Worm (Caenorhabditis elegans) whole organism, L1 larva: Measurements from ENCODE around the gene deb-1.
A peak's percentile ranks its signal among the peaks of the same experiment; 100 is the strongest.

Experiments
- C04F5.9 ChIP-seq: sonication (generic microtip); optimal IDR thresholded peaks from 2 replicates; lab custom pipeline; 2016; ENCODE audit warnings: missing genetic modification characterization, missing compliant biosample characterization
- C16A3.4 ChIP-seq: fragments of 150-350 bp; optimal IDR thresholded peaks from 2 replicates; lab custom pipeline; 2014; ENCODE audit warnings: missing biosample characterization, missing genetic modification characterization
- C34B4.2 ChIP-seq: sonication (generic microtip); optimal IDR thresholded peaks from 2 replicates; lab custom pipeline; 2017; ENCODE audit warnings: mild to moderate bottlenecking, missing genetic modification characterization, missing compliant biosample characterization
- F16B12.6 ChIP-seq: fragments of 150-350 bp; optimal IDR thresholded peaks from 2 replicates; lab custom pipeline; 2014; ENCODE audit warnings: missing biosample characterization, missing genetic modification characterization
- Y116A8C.19 ChIP-seq: sonication (generic microtip); optimal IDR thresholded peaks from 2 replicates; lab custom pipeline; 2016; ENCODE audit warnings: missing compliant biosample characterization, missing genetic modification characterization, borderline replicate concordance
- aha-1 ChIP-seq: fragments of 150-350 bp; optimal IDR thresholded peaks from 2 replicates; lab custom pipeline; 2014; ENCODE audit warnings: missing biosample characterization, missing genetic modification characterization
- aly-2 ChIP-seq: fragments of 150-350 bp; optimal IDR thresholded peaks from 2 replicates; lab custom pipeline; 2014; ENCODE audit warnings: missing biosample characterization, missing genetic modification characterization
- ama-1 ChIP-seq: fragments of 150-350 bp; optimal IDR thresholded peaks from 2 replicates; lab custom pipeline; 2014
- blmp-1 ChIP-seq: fragments of 150-350 bp; optimal IDR thresholded peaks from 2 replicates; lab custom pipeline; 2014; ENCODE audit warnings: missing biosample characterization, missing genetic modification characterization
- ceh-63 ChIP-seq: fragments of 200-800 bp; sonication (Bioruptor generic); optimal IDR thresholded peaks from 2 replicates; lab custom pipeline; 2018; ENCODE audit warnings: mild to moderate bottlenecking, missing genetic modification characterization, missing compliant biosample characterization
- ceh-8 ChIP-seq: fragments of 200-800 bp; sonication (Bioruptor generic); optimal IDR thresholded peaks from 2 replicates; lab custom pipeline; 2018; ENCODE audit warnings: mild to moderate bottlenecking, missing genetic modification characterization, moderate library complexity, missing compliant biosample characterization
- ceh-82 ChIP-seq, 3 experiments: fragments of 150-350 bp in 1 of 3; sonication (generic microtip) in 2 of 3; optimal IDR thresholded peaks; 2 replicates each; lab custom pipeline; 2014 to 2017; ENCODE audit warnings: missing biosample characterization in 3 of 3, missing genetic modification characterization in 3 of 3
- ceh-88 ChIP-seq: fragments of 200-800 bp; sonication (Bioruptor generic); IDR thresholded peaks from 2 replicates; pipeline ENCODE4 v1.3.6; 2022; ENCODE audit warnings: missing genetic modification characterization, missing compliant biosample characterization
- dpl-1 ChIP-seq, 3 experiments: fragments of 150-350 bp in 2 of 3; sonication (generic microtip) in 1 of 3; optimal IDR thresholded peaks; 2 replicates each; lab custom pipeline; 2014 to 2017; ENCODE audit warnings: missing biosample characterization in 3 of 3, missing genetic modification characterization in 3 of 3, missing genetic modification reagents in 3 of 3
- egl-27 ChIP-seq, 2 experiments: fragments of 150-350 bp in 1 of 2; sonication (generic microtip); optimal IDR thresholded peaks; 3 replicates each; lab custom pipeline; 2017 to 2018; ENCODE audit warnings: missing biosample characterization in 2 of 2, missing genetic modification characterization in 2 of 2, missing genetic modification reagents in 2 of 2
- elt-3 ChIP-seq, 6 experiments: fragments of 150-350 bp in 1 of 6; sonication (generic microtip); optimal IDR thresholded peaks; 2 replicates each; lab custom pipeline; 2017 to 2018; ENCODE audit warnings: missing biosample characterization in 6 of 6, missing genetic modification characterization in 6 of 6, inconsistent platforms in 1 of 6
- ets-5 ChIP-seq: fragments of 200-800 bp; sonication (Bioruptor generic); IDR thresholded peaks from 2 replicates; pipeline ENCODE4 v1.3.6; 2022; ENCODE audit warnings: missing genetic modification characterization, missing compliant biosample characterization
- fkh-4 ChIP-seq: sonication (generic microtip); optimal IDR thresholded peaks from 2 replicates; lab custom pipeline; 2016; ENCODE audit warnings: missing compliant biosample characterization, missing genetic modification characterization, borderline replicate concordance
- fkh-8 ChIP-seq: sonication (generic microtip); optimal IDR thresholded peaks from 2 replicates; lab custom pipeline; 2016; ENCODE audit warnings: mild to moderate bottlenecking, missing genetic modification characterization, missing compliant biosample characterization
- hpl-2 ChIP-seq: fragments of 150-350 bp; optimal IDR thresholded peaks from 2 replicates; lab custom pipeline; 2014; ENCODE audit warnings: missing biosample characterization, missing genetic modification reagents, missing genetic modification characterization
- irx-1 ChIP-seq: sonication (generic microtip); optimal IDR thresholded peaks from 2 replicates; lab custom pipeline; 2016; ENCODE audit warnings: missing genetic modification characterization, missing compliant biosample characterization
- isw-1 ChIP-seq: fragments of 200-800 bp; sonication (Bioruptor generic); IDR thresholded peaks from 2 replicates; pipeline ENCODE4 v1.3.6; 2022; ENCODE audit warnings: missing genetic modification characterization, missing compliant biosample characterization
- lin-13 ChIP-seq: fragments of 150-350 bp; optimal IDR thresholded peaks from 2 replicates; lab custom pipeline; 2014; ENCODE audit warnings: missing biosample characterization, missing genetic modification reagents, missing genetic modification characterization
- lin-39 ChIP-seq: fragments of 150-350 bp; optimal IDR thresholded peaks from 2 replicates; lab custom pipeline; 2014; ENCODE audit warnings: missing biosample characterization, missing genetic modification reagents, missing genetic modification characterization
- lir-3 ChIP-seq: sonication (generic microtip); optimal IDR thresholded peaks from 2 replicates; lab custom pipeline; 2016; ENCODE audit warnings: mild to moderate bottlenecking, missing genetic modification characterization, moderate library complexity, missing compliant biosample characterization; ENCODE audit not compliant: poor library complexity
- lsy-2 ChIP-seq, 2 experiments: fragments of 150-350 bp; optimal IDR thresholded peaks; 2 replicates each; lab custom pipeline; 2014; ENCODE audit warnings: missing biosample characterization in 2 of 2, missing genetic modification characterization in 2 of 2
- mab-9 ChIP-seq: fragments of 200-800 bp; sonication (Bioruptor generic); IDR thresholded peaks from 2 replicates; pipeline ENCODE4 v1.3.6; 2022; ENCODE audit warnings: missing genetic modification reagents, missing genetic modification characterization, missing compliant biosample characterization
- mep-1 ChIP-seq: fragments of 150-350 bp; optimal IDR thresholded peaks from 2 replicates; lab custom pipeline; 2014; ENCODE audit warnings: missing biosample characterization, missing genetic modification characterization
- nhr-11 ChIP-seq: fragments of 150-350 bp; optimal IDR thresholded peaks from 2 replicates; lab custom pipeline; 2014; ENCODE audit warnings: missing biosample characterization, missing genetic modification characterization
- nhr-12 ChIP-seq: sonication (generic microtip); optimal IDR thresholded peaks from 2 replicates; lab custom pipeline; 2017; ENCODE audit warnings: missing biosample characterization, missing genetic modification characterization
- nhr-20 ChIP-seq: sonication (generic microtip); optimal IDR thresholded peaks from 2 replicates; lab custom pipeline; 2016; ENCODE audit warnings: mild to moderate bottlenecking, missing genetic modification characterization, missing compliant biosample characterization
- nhr-47 ChIP-seq: sonication (generic microtip); optimal IDR thresholded peaks from 2 replicates; lab custom pipeline; 2016; ENCODE audit warnings: mild to moderate bottlenecking, missing genetic modification characterization, moderate library complexity, missing compliant biosample characterization
- nhr-76 ChIP-seq: sonication (generic microtip); optimal IDR thresholded peaks from 2 replicates; lab custom pipeline; 2017; ENCODE audit warnings: missing biosample characterization, missing genetic modification characterization
- nhr-77 ChIP-seq: fragments of 150-350 bp; optimal IDR thresholded peaks from 2 replicates; lab custom pipeline; 2014; ENCODE audit warnings: missing biosample characterization, missing genetic modification characterization
- nhr-84 ChIP-seq: sonication (generic microtip); optimal IDR thresholded peaks from 2 replicates; lab custom pipeline; 2017; ENCODE audit warnings: missing biosample characterization, missing genetic modification characterization
- nhr-85 ChIP-seq: sonication (generic microtip); peaks from one replicate; lab custom pipeline; 2016; ENCODE audit warnings: missing genetic modification characterization, inconsistent platforms, missing compliant biosample characterization
- nhr-90 ChIP-seq: sonication (generic microtip); optimal IDR thresholded peaks from 2 replicates; lab custom pipeline; 2016; ENCODE audit warnings: mild to moderate bottlenecking, missing genetic modification characterization, missing compliant biosample characterization; ENCODE audit not compliant: poor library complexity
- pag-3 ChIP-seq: sonication (generic microtip); optimal IDR thresholded peaks from 2 replicates; lab custom pipeline; 2017; ENCODE audit warnings: missing genetic modification characterization, mild to moderate bottlenecking, missing compliant biosample characterization, antibody characterized with exemption, borderline replicate concordance; ENCODE audit not compliant: insufficient read depth
- pax-3 ChIP-seq: fragments of 200-800 bp; sonication (Bioruptor generic); optimal IDR thresholded peaks from 2 replicates; lab custom pipeline; 2018; ENCODE audit warnings: mild to moderate bottlenecking, missing genetic modification characterization, moderate library complexity, missing compliant biosample characterization
- pqm-1 ChIP-seq: sonication (generic microtip); optimal IDR thresholded peaks from 3 replicates; lab custom pipeline; 2017; ENCODE audit warnings: missing biosample characterization, missing genetic modification characterization
- rnt-1 ChIP-seq: sonication (generic microtip); optimal IDR thresholded peaks from 2 replicates; lab custom pipeline; 2016; ENCODE audit warnings: mild to moderate bottlenecking, missing genetic modification characterization, moderate library complexity, missing compliant biosample characterization
- snpc-4 ChIP-seq: fragments of 150-350 bp; optimal IDR thresholded peaks from 2 replicates; lab custom pipeline; 2014; ENCODE audit warnings: missing biosample characterization, missing genetic modification characterization
- snu-23 ChIP-seq: sonication (generic microtip); optimal IDR thresholded peaks from 2 replicates; lab custom pipeline; 2016; ENCODE audit warnings: missing genetic modification characterization, missing compliant biosample characterization
- sup-37 ChIP-seq: fragments of 200-800 bp; sonication (Bioruptor generic); optimal IDR thresholded peaks from 2 replicates; lab custom pipeline; 2018; ENCODE audit warnings: mild to moderate bottlenecking, missing genetic modification characterization, missing compliant biosample characterization
- tlp-1 ChIP-seq: fragments of 150-350 bp; optimal IDR thresholded peaks from 2 replicates; lab custom pipeline; 2014; ENCODE audit warnings: missing biosample characterization, missing genetic modification characterization
- unc-30 ChIP-seq: sonication (generic microtip); optimal IDR thresholded peaks from 2 replicates; lab custom pipeline; 2017; ENCODE audit warnings: missing biosample characterization, missing genetic modification characterization
- unc-98 ChIP-seq: fragments of 200-800 bp; sonication (Bioruptor generic); IDR thresholded peaks from 2 replicates; pipeline ENCODE4 v1.3.6; 2022; ENCODE audit warnings: missing genetic modification characterization, missing compliant biosample characterization
- vab-15 ChIP-seq: sonication (generic microtip); optimal IDR thresholded peaks from 2 replicates; lab custom pipeline; 2017; ENCODE audit warnings: missing genotype, mild to moderate bottlenecking, missing genetic modification characterization, missing compliant biosample characterization
- xbp-1 ChIP-seq: sonication (generic microtip); optimal IDR thresholded peaks from 2 replicates; lab custom pipeline; 2016; ENCODE audit warnings: missing genetic modification characterization, missing compliant biosample characterization
- zag-1 ChIP-seq: fragments of 150-350 bp; optimal IDR thresholded peaks from 2 replicates; lab custom pipeline; 2014; ENCODE audit warnings: missing biosample characterization, missing genetic modification characterization
- ztf-11 ChIP-seq, 2 experiments: sonication (generic microtip); optimal IDR thresholded peaks; 2 replicates each; lab custom pipeline; 2016 to 2017; ENCODE audit warnings: missing genetic modification characterization in 2 of 2, missing biosample characterization in 1 of 2, missing compliant biosample characterization in 1 of 2
- ztf-4 ChIP-seq: fragments of 150-350 bp; optimal IDR thresholded peaks from 2 replicates; lab custom pipeline; 2014; ENCODE audit warnings: missing biosample characterization, missing genetic modification characterization

Gene deb-1

ce11 chrIV:7044552-7045139 is 49.4 kb downstream of the deb-1 start, which contains the start of gene tin-9.1:
Gene tin-9.1 (minus strand): TSS chrIV:7044602.
- TF ChIP-seq elt-3 (tag; optimal IDR thresholded peaks at IDR 0.05; lab: Kevin White, UChicago) (peak in 2 of 6 experiments; percentile 53 to 75), ztf-4 (tag; lab: Kevin White, UChicago) (peak; percentile 81), dpl-1 (GFP tag; optimal IDR thresholded peaks at IDR 0.05; lab: Kevin White, UChicago) (peak; percentile 68 to 83 (median 81)), unc-30 (tag; lab: Kevin White, UChicago) (no peak), nhr-20 (peak; percentile 91), nhr-90 (tag; lab: Kevin White, UChicago) (peak; percentile 74), mab-9 (GFP tag; lab: Robert Waterston, UW) (peak; percentile 22; the same call in 1 of the 2 replicates), nhr-85 (tag; lab: Kevin White, UChicago) (peak; percentile 84), ama-1 (lab: Kevin White, UChicago) (peak; percentile 16), tlp-1 (tag; lab: Kevin White, UChicago) (no peak), F16B12.6 (tag; lab: Kevin White, UChicago) (peak; percentile 39), aly-2 (tag; lab: Kevin White, UChicago) (peak; percentile 60), ceh-82 (tag; optimal IDR thresholded peaks at IDR 0.05; lab: Kevin White, UChicago) (peak; percentile 75 to 87 (median 77)), nhr-47 (tag; lab: Kevin White, UChicago) (peak; percentile 86), pax-3 (tag; lab: Kevin White, UChicago) (no peak), C16A3.4 (tag; lab: Kevin White, UChicago) (peak; percentile 78), zag-1 (no peak), isw-1 (GFP tag; lab: Robert Waterston, UW) (peak; percentile 70), mep-1 (tag; lab: Kevin White, UChicago) (peak; percentile 95), ceh-88 (GFP tag; lab: Robert Waterston, UW) (peak; percentile 75), lsy-2 (tag; optimal IDR thresholded peaks at IDR 0.05; lab: Kevin White, UChicago) (peak; percentile 89 to 92), fkh-8 (tag; lab: Kevin White, UChicago) (peak; percentile 69), hpl-2 (GFP tag; lab: Kevin White, UChicago) (no peak), xbp-1 (peak; percentile 84), nhr-77 (tag; lab: Kevin White, UChicago) (peak; percentile 64), rnt-1 (tag; lab: Kevin White, UChicago) (peak; percentile 83), sup-37 (GFP tag; lab: Kevin White, UChicago) (no peak), C34B4.2 (tag; lab: Kevin White, UChicago) (no peak), ets-5 (no peak), aha-1 (no peak), fkh-4 (peak; percentile 28), blmp-1 (tag; lab: Kevin White, UChicago) (peak; percentile 76), snpc-4 (tag; lab: Kevin White, UChicago) (peak; percentile 80), nhr-84 (no peak), ceh-8 (GFP tag; lab: Kevin White, UChicago) (no peak), pqm-1 (tag; lab: Kevin White, UChicago) (no peak), C04F5.9 (tag; lab: Kevin White, UChicago) (peak; percentile 5), lir-3 (tag; lab: Kevin White, UChicago) (peak; percentile 39), lin-13 (GFP tag; lab: Kevin White, UChicago) (peak; percentile 85), nhr-12 (no peak), irx-1 (tag; lab: Kevin White, UChicago) (peak; percentile 68), nhr-76 (no peak), ztf-11 (tag; optimal IDR thresholded peaks at IDR 0.05; lab: Kevin White, UChicago) (peak in 1 of 2 experiments; percentile 69), Y116A8C.19 (tag; lab: Kevin White, UChicago) (no peak), pag-3 (tag; lab: Kevin White, UChicago) (no peak), egl-27 (tag; optimal IDR thresholded peaks at IDR 0.05; lab: Kevin White, UChicago) (no peak), unc-98 (GFP tag; lab: Robert Waterston, UW) (no peak), snu-23 (GFP tag; lab: Kevin White, UChicago) (peak; percentile 89), vab-15 (tag; lab: Kevin White, UChicago) (no peak), lin-39 (tag; lab: Kevin White, UChicago) (peak; percentile 76), nhr-11 (peak; percentile 43), ceh-63 (GFP tag; lab: Kevin White, UChicago) (no peak)
